Worm (Caenorhabditis elegans): ENCODE measurements around the gene spe-26.
A peak's percentile ranks its signal among the peaks of the same experiment; 100 is the strongest.

spe-26 gene

ce11 chrIV:10366018-10366417 is 25.7 kb downstream of the spe-26 start, which contains the start of gene sir-2.1:
sir-2.1 (minus strand) TSS chrIV:10366229.
- TF ChIP-seq duxl-1 (tag; optimal IDR thresholded peaks at IDR 0.05; ENCODE audit: poor library complexity): no peak
- no peak for TF ChIP-seq nhr-25 (tag; optimal IDR thresholded peaks at IDR 0.05; ENCODE audit: borderline replicate concordance, insufficient read depth)
- TF ChIP-seq tag-97 (GFP tag; IDR thresholded peaks at IDR 0.05): no peak
- TF ChIP-seq lin-39 (tag; optimal IDR thresholded peaks at IDR 0.05): no peak
- peak; percentile 29 for TF ChIP-seq ama-1 (optimal IDR thresholded peaks at IDR 0.05)
- no peak for TF ChIP-seq nhr-111 (GFP tag; optimal IDR thresholded peaks at IDR 0.05)
- no peak for TF ChIP-seq cey-2 (tag; optimal IDR thresholded peaks at IDR 0.05; ENCODE audit: borderline replicate concordance, insufficient read depth)
- no peak for TF ChIP-seq snpc-1.2 (GFP tag; IDR thresholded peaks at IDR 0.05)
- TF ChIP-seq tra-1 (GFP tag; IDR thresholded peaks at IDR 0.05): no peak
- TF ChIP-seq F44E2.7 (GFP tag; IDR thresholded peaks at IDR 0.05): no peak
- no peak for TF ChIP-seq daf-8 (GFP tag; IDR thresholded peaks at IDR 0.05)
- no peak for TF ChIP-seq ceh-20 (GFP tag; IDR thresholded peaks at IDR 0.05)
- no peak for TF ChIP-seq hif-1 (tag; optimal IDR thresholded peaks at IDR 0.05)
- TF ChIP-seq nhr-10 (tag; optimal IDR thresholded peaks at IDR 0.05): no peak
- TF ChIP-seq pqm-1 (tag; optimal IDR thresholded peaks at IDR 0.05): no peak
- TF ChIP-seq lin-13 (GFP tag; optimal IDR thresholded peaks at IDR 0.05): no peak
- TF ChIP-seq F49E8.2 (tag; optimal IDR thresholded peaks at IDR 0.05; ENCODE audit: borderline replicate concordance): no peak
- TF ChIP-seq egl-27 (tag; optimal IDR thresholded peaks at IDR 0.05): no peak
- TF ChIP-seq saeg-2 (GFP tag; IDR thresholded peaks at IDR 0.05): no peak
- TF ChIP-seq rbr-2 (tag; optimal IDR thresholded peaks at IDR 0.05): peak; percentile 58
- TF ChIP-seq dve-1 (tag; optimal IDR thresholded peaks at IDR 0.05; ENCODE audit: insufficient read depth): peak; percentile 58
- no peak for TF ChIP-seq Y48G9A.11 (GFP tag; IDR thresholded peaks at IDR 0.05)
- no peak for TF ChIP-seq madf-9 (GFP tag; conservative IDR thresholded peaks at IDR 0.05)
- TF ChIP-seq ztf-11 (tag; optimal IDR thresholded peaks at IDR 0.05): no peak
- TF ChIP-seq R02D3.7 (tag; optimal IDR thresholded peaks at IDR 0.05): no peak
- no peak for TF ChIP-seq ceh-44 (GFP tag; IDR thresholded peaks at IDR 0.05)
- TF ChIP-seq fkh-10 (GFP tag; optimal IDR thresholded peaks at IDR 0.05): no peak
- peak; percentile 57; the same call in 1 of the 2 replicates for TF ChIP-seq hmg-1.1 (GFP tag; IDR thresholded peaks at IDR 0.05)
- TF ChIP-seq ZK337.2 (GFP tag; IDR thresholded peaks at IDR 0.05): no peak
- no peak for TF ChIP-seq zfp-2 (tag; optimal IDR thresholded peaks at IDR 0.05)
- no peak for TF ChIP-seq nhr-76 (tag; optimal IDR thresholded peaks at IDR 0.05)
- peak; percentile 50 for TF ChIP-seq mep-1 (tag; optimal IDR thresholded peaks at IDR 0.05)
- no peak for TF ChIP-seq dmd-8 (GFP tag; IDR thresholded peaks at IDR 0.05)
- no peak for TF ChIP-seq aly-2 (tag; optimal IDR thresholded peaks at IDR 0.05)
- TF ChIP-seq daf-12 (tag; optimal IDR thresholded peaks at IDR 0.05): no peak
- TF ChIP-seq arid-1 (GFP tag; conservative IDR thresholded peaks at IDR 0.05): no peak
- peak; percentile 23 for TF ChIP-seq nhr-102 (tag; optimal IDR thresholded peaks at IDR 0.05)
- TF ChIP-seq hlh-11 (tag; optimal IDR thresholded peaks at IDR 0.05): no peak
- no peak for TF ChIP-seq lin-15B (tag; optimal IDR thresholded peaks at IDR 0.05)
- no peak for TF ChIP-seq fos-1 (tag; optimal IDR thresholded peaks at IDR 0.05)
- TF ChIP-seq hlh-30 (tag; optimal IDR thresholded peaks at IDR 0.05; ENCODE audit: insufficient read depth): peak; percentile 54
- no peak for TF ChIP-seq mdl-1 (tag; optimal IDR thresholded peaks at IDR 0.05)
- peak; percentile 30 for TF ChIP-seq unc-130 (GFP tag; optimal IDR thresholded peaks at IDR 0.05)
- no peak for TF ChIP-seq mxl-3 (GFP tag; optimal IDR thresholded peaks at IDR 0.05)
- TF ChIP-seq lim-7 (GFP tag; IDR thresholded peaks at IDR 0.05): no peak
- no peak for TF ChIP-seq zip-2 (tag; optimal IDR thresholded peaks at IDR 0.05)
- TF ChIP-seq madf-5 (GFP tag; IDR thresholded peaks at IDR 0.05): no peak
- TF ChIP-seq mdt-29 (GFP tag; IDR thresholded peaks at IDR 0.05): no peak
- no peak for TF ChIP-seq unc-62 (GFP tag; optimal IDR thresholded peaks at IDR 0.05 in 1 of 2)
- no peak for TF ChIP-seq unc-62 (tag; optimal IDR thresholded peaks at IDR 0.05)
- peak; percentile 21 for TF ChIP-seq jun-1 (tag; optimal IDR thresholded peaks at IDR 0.05)
- no peak for TF ChIP-seq Y75B8A.6 (GFP tag; IDR thresholded peaks at IDR 0.05)

Measured in whole organism, L4 larva.